Worm (Caenorhabditis elegans): ENCODE measurements around the gene F08G2.8.

F08G2.8 gene

ce11 chrII:13872191-13872889 lies 20.2 kb downstream of the F08G2.8 start, which contains the start of the genes cup-14 and ndub-8 (continued):
- TF ChIP-seq R02D3.7 (tag; optimal IDR thresholded peaks at IDR 0.05) (no peak), hlh-30 (tag; optimal IDR thresholded peaks at IDR 0.05; ENCODE audit: insufficient read depth) (peak; percentile 98), aly-2 (tag; optimal IDR thresholded peaks at IDR 0.05) (no peak), nhr-11 (tag; optimal IDR thresholded peaks at IDR 0.05) (peak; percentile 42), spr-1 (tag; optimal IDR thresholded peaks at IDR 0.05) (peak; percentile 50), nhr-28 (tag; optimal IDR thresholded peaks at IDR 0.05) (no peak), mes-2 (tag; optimal IDR thresholded peaks at IDR 0.05; ENCODE audit: poor library complexity, severe bottlenecking) (peak; percentile 93), jun-1 (tag; optimal IDR thresholded peaks at IDR 0.05) (peak; percentile 29), daf-16 (GFP tag; optimal IDR thresholded peaks at IDR 0.05) (peak; percentile 58 to 60), daf-16 (tag; optimal IDR thresholded peaks at IDR 0.05) (peak; percentile 83), T26A8.4 (GFP tag; IDR thresholded peaks at IDR 0.05) (peak; percentile 82), ZK546.5 (tag; optimal IDR thresholded peaks at IDR 0.05) (no peak), pqm-1 (tag; optimal IDR thresholded peaks at IDR 0.05) (no peak), F26F4.8 (GFP tag; conservative IDR thresholded peaks at IDR 0.05) (no peak), spr-3 (GFP tag; optimal IDR thresholded peaks at IDR 0.05) (peak; percentile 50), php-3 (GFP tag; IDR thresholded peaks at IDR 0.05) (peak; percentile 80), T20F7.1 (GFP tag; optimal IDR thresholded peaks at IDR 0.05) (peak; percentile 70), snpc-1.2 (GFP tag; IDR thresholded peaks at IDR 0.05) (peak; percentile 54; the same call in 1 of the 2 replicates), nhr-111 (GFP tag; optimal IDR thresholded peaks at IDR 0.05) (no peak), lin-1 (GFP tag; IDR thresholded peaks at IDR 0.05) (no peak), hif-1 (tag; optimal IDR thresholded peaks at IDR 0.05) (peak in 1 of 2 experiments; percentile 67), zfp-2 (tag; optimal IDR thresholded peaks at IDR 0.05) (peak; percentile 36), aha-1 (tag) (peak; percentile 77), egl-27 (tag; optimal IDR thresholded peaks at IDR 0.05) (no peak), ceh-62 (tag; optimal IDR thresholded peaks at IDR 0.05) (no peak)

ce11 chrII:13875734-13876133 lies 23.6 kb downstream of the F08G2.8 start, which contains the start of gene ing-3:
ing-3 (plus strand) TSS chrII:13876034.
- TF ChIP-seq nhr-25 (tag; optimal IDR thresholded peaks at IDR 0.05; ENCODE audit: borderline replicate concordance, insufficient read depth) (no peak), hif-1 (tag; optimal IDR thresholded peaks at IDR 0.05) (no peak)

ce11 chrII:13877994-13878393 lies 25.9 kb downstream of the F08G2.8 start:
- TF ChIP-seq dve-1 (tag; optimal IDR thresholded peaks at IDR 0.05; ENCODE audit: insufficient read depth) (no peak), ceh-62 (tag; optimal IDR thresholded peaks at IDR 0.05) (no peak), egl-43 (GFP tag; IDR thresholded peaks at IDR 0.05) (0 out of 2 replicates have a peak, but pooled peaks have one; percentile 61), nhr-102 (tag; optimal IDR thresholded peaks at IDR 0.05) (no peak), F44E2.7 (GFP tag; IDR thresholded peaks at IDR 0.05) (no peak), Y105C5A.15 (GFP tag; IDR thresholded peaks at IDR 0.05) (no peak), nhr-42 (GFP tag; IDR thresholded peaks at IDR 0.05) (no peak), ama-1 (optimal IDR thresholded peaks at IDR 0.05) (no peak), hmg-1.1 (GFP tag; IDR thresholded peaks at IDR 0.05) (no peak), aha-1 (tag) (peak; percentile 88), set-16 (GFP tag; IDR thresholded peaks at IDR 0.05) (peak; percentile 64)

ce11 chrII:13879589-13879988 lies 27.5 kb downstream of the F08G2.8 start:
- TF ChIP-seq ztf-11 (tag; optimal IDR thresholded peaks at IDR 0.05) (no peak), set-16 (GFP tag; IDR thresholded peaks at IDR 0.05) (peak; percentile 79)

Measured in whole organism, L4 larva.